1 fruit fly cellular context compared by ENCODE assay signal in genomic region chr2L:1427792-1428191, dm6.
TF ChIP-seq lines count a peak whose summit lies in the region.

No protein-coding gene starts in this region.

TF ChIP-seq in whole organism, embryonic, 481 proteins besides CTCF, POLR2A, EP300 and RAD21 (continued from another document):
- TF ChIP-seq CG14667 (GFP tag; IDR thresholded peaks at IDR 0.05; lab: Robert Waterston, UW) (peak; percentile 39; the same call in 1 of the 2 replicates), ac (GFP tag; optimal IDR thresholded peaks at IDR 0.05; lab: Kevin White, UChicago) (no peak), CG12942 (GFP tag; optimal IDR thresholded peaks at IDR 0.05; lab: Kevin White, UChicago) (no peak), kay (GFP tag; optimal IDR thresholded peaks at IDR 0.05; lab: Kevin White, UChicago) (no peak), CG18619 (GFP tag; optimal IDR thresholded peaks at IDR 0.05; lab: Kevin White, UChicago) (no peak), al (GFP tag; IDR thresholded peaks at IDR 0.05; lab: Robert Waterston, UW) (no peak), Xbp1 (GFP tag; optimal IDR thresholded peaks at IDR 0.05; lab: Kevin White, UChicago) (peak; percentile 41), hb (GFP tag; IDR thresholded peaks at IDR 0.05; lab: Robert Waterston, UW; ENCODE audit: partially characterized antibody) (no peak), Meics (GFP tag; optimal IDR thresholded peaks at IDR 0.05; lab: Kevin White, UChicago) (no peak), CG4617 (GFP tag; optimal IDR thresholded peaks at IDR 0.05; lab: Kevin White, UChicago; ENCODE audit: borderline replicate concordance) (no peak), CG6689 (GFP tag; IDR thresholded peaks at IDR 0.05; lab: Robert Waterston, UW) (peak; percentile 50), ems (GFP tag; optimal IDR thresholded peaks at IDR 0.05; lab: Kevin White, UChicago) (peak; percentile 37), Rfx (GFP tag; IDR thresholded peaks at IDR 0.05; lab: Robert Waterston, UW) (no peak), sim (GFP tag; IDR thresholded peaks at IDR 0.05; lab: Robert Waterston, UW) (no peak), CG9609 (GFP tag; optimal IDR thresholded peaks at IDR 0.05; lab: Kevin White, UChicago) (no peak), Hey (tag; optimal IDR thresholded peaks at IDR 0.05; lab: Kevin White, UChicago) (no peak), Trl (optimal IDR thresholded peaks at IDR 0.05; lab: Kevin White, UChicago) (no peak), Trl (GFP tag; optimal IDR thresholded peaks at IDR 0.05; lab: Kevin White, UChicago) (peak; percentile 6), Nf-YA (GFP tag; IDR thresholded peaks at IDR 0.05; lab: Robert Waterston, UW) (no peak), Lhr (GFP tag; optimal IDR thresholded peaks at IDR 0.05; lab: Kevin White, UChicago) (no peak), CG8089 (GFP tag; optimal IDR thresholded peaks at IDR 0.05; lab: Kevin White, UChicago) (peak; percentile 20), dan (GFP tag; IDR thresholded peaks at IDR 0.05; lab: Robert Waterston, UW) (no peak), mam (GFP tag; optimal IDR thresholded peaks at IDR 0.05; lab: Kevin White, UChicago) (peak; percentile 18), chn (GFP tag; optimal IDR thresholded peaks at IDR 0.05; lab: Kevin White, UChicago) (peak; percentile 29), CG11093 (GFP tag; IDR thresholded peaks at IDR 0.05; lab: Robert Waterston, UW) (0 out of 3 replicates have a peak, but pooled peaks have one; percentile 8), Vsx1 (GFP tag; optimal IDR thresholded peaks at IDR 0.05; lab: Kevin White, UChicago) (no peak), Atf6 (GFP tag; IDR thresholded peaks at IDR 0.05; lab: Robert Waterston, UW) (peak; percentile 22; the same call in 1 of the 2 replicates), hth (optimal IDR thresholded peaks at IDR 0.05; lab: Kevin White, UChicago) (no peak), unpg (GFP tag; optimal IDR thresholded peaks at IDR 0.05; lab: Kevin White, UChicago) (peak; percentile 32), CG7987 (GFP tag; optimal IDR thresholded peaks at IDR 0.05; lab: Kevin White, UChicago) (no peak), CG6765 (GFP tag; optimal IDR thresholded peaks at IDR 0.05; lab: Kevin White, UChicago) (no peak), ara (GFP tag; IDR thresholded peaks at IDR 0.05; lab: Robert Waterston, UW) (peak; percentile 38; the same call in 1 of the 2 replicates), dmrt99B (tag; optimal IDR thresholded peaks at IDR 0.05; lab: Kevin White, UChicago) (peak; percentile 44)
